Fruit fly (Drosophila melanogaster) whole organism, pupa: ENCODE measurements around the gene CG3213.

Experiments
- CG10348 ChIP-seq: fragments of 200-800 bp; sonication (Bioruptor generic); IDR thresholded peaks from 2 replicates; pipeline ENCODE4 v1.3.6; 2022; ENCODE audit warnings: missing biosample characterization, missing genetic modification characterization
- CG12605 ChIP-seq: fragments of 200-800 bp; sonication (Bioruptor generic); IDR thresholded peaks from 2 replicates; pipeline ENCODE4 v1.3.6; 2022; ENCODE audit warnings: missing biosample characterization, missing genetic modification characterization
- CG13204 ChIP-seq: fragments of 200-800 bp; sonication (Bioruptor generic); optimal IDR thresholded peaks from 2 replicates; lab custom pipeline; 2018; ENCODE audit warnings: missing biosample characterization, mild to moderate bottlenecking, missing genetic modification characterization, moderate library complexity
- CG14655 ChIP-seq: fragments of 200-800 bp; sonication (Bioruptor generic); optimal IDR thresholded peaks from 3 replicates; lab custom pipeline; 2017; ENCODE audit warnings: mild to moderate bottlenecking, missing biosample characterization, missing genetic modification reagents, missing genetic modification characterization
- CG15710 ChIP-seq: fragments of 200-800 bp; sonication (Bioruptor generic); optimal IDR thresholded peaks from 2 replicates; lab custom pipeline; 2018; ENCODE audit warnings: missing biosample characterization, mild to moderate bottlenecking, missing genetic modification characterization, moderate library complexity
- CG17806 ChIP-seq: fragments of 200-800 bp; sonication (Bioruptor generic); optimal IDR thresholded peaks from 2 replicates; lab custom pipeline; 2018; ENCODE audit warnings: missing biosample characterization, mild to moderate bottlenecking, missing genetic modification characterization, moderate library complexity
- CG32121 ChIP-seq: fragments of 200-800 bp; sonication (Bioruptor generic); IDR thresholded peaks from 2 replicates; pipeline ENCODE4 v1.3.6; 2022; ENCODE audit warnings: missing biosample characterization, missing genetic modification characterization
- CG34367 ChIP-seq: fragments of 200-800 bp; sonication (Bioruptor generic); optimal IDR thresholded peaks from 2 replicates; lab custom pipeline; 2018; ENCODE audit warnings: missing biosample characterization, mild to moderate bottlenecking, missing genetic modification characterization
- CG4496 ChIP-seq: fragments of 200-800 bp; sonication (Bioruptor generic); IDR thresholded peaks from 3 replicates; pipeline ENCODE4 v1.3.6; 2022; ENCODE audit warnings: missing biosample characterization, missing genetic modification characterization
- CG8159 ChIP-seq: fragments of 200-800 bp; sonication (Bioruptor generic); optimal IDR thresholded peaks from 3 replicates; lab custom pipeline; 2018; ENCODE audit warnings: missing biosample characterization, mild to moderate bottlenecking, missing genetic modification characterization, moderate library complexity
- CG8301 ChIP-seq: fragments of 200-800 bp; sonication (Bioruptor generic); optimal IDR thresholded peaks from 2 replicates; lab custom pipeline; 2018; ENCODE audit warnings: missing biosample characterization, mild to moderate bottlenecking, missing genetic modification characterization
- CG9948 ChIP-seq: fragments of 200-800 bp; sonication (Bioruptor generic); optimal IDR thresholded peaks from 2 replicates; lab custom pipeline; 2018; ENCODE audit warnings: missing biosample characterization, mild to moderate bottlenecking, missing genetic modification characterization, moderate library complexity
- D1 ChIP-seq: fragments of 200-800 bp; sonication (Bioruptor generic); optimal IDR thresholded peaks from 2 replicates; lab custom pipeline; 2018; ENCODE audit warnings: missing biosample characterization, mild to moderate bottlenecking, missing genetic modification characterization, moderate library complexity
- EcR ChIP-seq: fragments of 200-800 bp; sonication (Bioruptor generic); optimal IDR thresholded peaks from 3 replicates; lab custom pipeline; 2019; ENCODE audit warnings: missing biosample characterization, missing genetic modification characterization, mild to moderate bottlenecking, moderate library complexity, missing genetic modification reagents
- Ets98B ChIP-seq: fragments of 200-800 bp; sonication (Bioruptor generic); IDR thresholded peaks from 2 replicates; pipeline ENCODE4 v1.3.6; 2022; ENCODE audit warnings: missing biosample characterization, missing genetic modification characterization
- Pif1A ChIP-seq: fragments of 200-800 bp; sonication (Bioruptor generic); optimal IDR thresholded peaks from 3 replicates; lab custom pipeline; 2016; ENCODE audit warnings: missing biosample characterization, missing genetic modification characterization
- Pif1B ChIP-seq: fragments of 200-800 bp; sonication (Bioruptor generic); optimal IDR thresholded peaks from 3 replicates; lab custom pipeline; 2016; ENCODE audit warnings: missing biosample characterization, missing genetic modification characterization
- Snoo ChIP-seq: fragments of 200-800 bp; sonication (Bioruptor generic); optimal IDR thresholded peaks from 3 replicates; lab custom pipeline; 2017; ENCODE audit warnings: missing biosample characterization, mild to moderate bottlenecking, missing genetic modification characterization, inconsistent platforms
- fd96Ca ChIP-seq: fragments of 200-800 bp; sonication (Bioruptor generic); IDR thresholded peaks from 3 replicates; pipeline ENCODE4 v1.3.6; 2022; ENCODE audit warnings: missing biosample characterization, missing genetic modification characterization
- gl ChIP-seq: fragments of 200-800 bp; sonication (Bioruptor generic); optimal IDR thresholded peaks from 2 replicates; lab custom pipeline; 2018; ENCODE audit warnings: missing biosample characterization, mild to moderate bottlenecking, missing genetic modification characterization
- rn ChIP-seq: fragments of 200-800 bp; sonication (Bioruptor generic); IDR thresholded peaks from 2 replicates; pipeline ENCODE4 v1.3.6; 2022; ENCODE audit warnings: missing biosample characterization, missing genetic modification characterization

CG3213 gene

DNA sequence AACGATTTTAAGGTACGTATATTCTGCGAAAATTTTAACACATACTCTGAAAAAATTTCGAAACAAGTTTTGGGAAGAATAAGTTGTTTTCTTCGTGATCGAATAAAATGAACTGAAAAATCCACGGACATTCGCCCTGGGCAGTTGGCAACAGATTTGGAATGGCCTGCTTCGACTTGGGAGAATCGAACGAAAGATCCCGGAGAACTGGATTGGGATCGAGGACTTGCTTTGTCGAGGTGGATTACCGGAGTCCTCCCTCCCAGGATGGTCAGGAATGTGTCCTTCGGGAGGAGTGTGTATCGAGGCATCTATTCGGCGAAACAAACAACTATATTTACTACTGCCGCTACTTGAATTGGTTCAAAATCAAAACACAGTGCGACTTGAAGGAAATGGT lies at the start of gene CG3213, which contains the start of gene CG8851:
Gene CG3213 (minus strand): TSS at position 101 of the 400 bp plus-strand sequence.
Gene CG8851 (plus strand): TSS at position 127 of the 400 bp plus-strand sequence.
- no peak for TF ChIP-seq CG8301 (tag; lab: Kevin White, UChicago)
- TF ChIP-seq CG15710 (tag; lab: Kevin White, UChicago): no peak
- no peak for TF ChIP-seq Pif1B (GFP tag; lab: Kevin White, UChicago)
- no peak for TF ChIP-seq Ets98B (GFP tag; lab: Robert Waterston, UW)
- TF ChIP-seq rn (GFP tag; lab: Robert Waterston, UW): no peak
- no peak for TF ChIP-seq Snoo (tag; lab: Kevin White, UChicago)
- no peak for TF ChIP-seq Pif1A
- no peak for TF ChIP-seq CG13204 (GFP tag; lab: Kevin White, UChicago)
- TF ChIP-seq D1 (tag; lab: Kevin White, UChicago): no peak
- no peak for TF ChIP-seq CG10348 (GFP tag; lab: Robert Waterston, UW)
- TF ChIP-seq CG34367: no peak
- TF ChIP-seq CG14655 (GFP tag; lab: Kevin White, UChicago): no peak
- TF ChIP-seq gl (tag; lab: Kevin White, UChicago): no peak
- TF ChIP-seq fd96Ca (GFP tag; lab: Robert Waterston, UW): no peak
- no peak for TF ChIP-seq CG32121 (GFP tag; lab: Robert Waterston, UW)
- TF ChIP-seq CG8159 (tag; lab: Kevin White, UChicago): no peak
- TF ChIP-seq EcR (GFP tag; lab: Kevin White, UChicago): no peak

DNA sequence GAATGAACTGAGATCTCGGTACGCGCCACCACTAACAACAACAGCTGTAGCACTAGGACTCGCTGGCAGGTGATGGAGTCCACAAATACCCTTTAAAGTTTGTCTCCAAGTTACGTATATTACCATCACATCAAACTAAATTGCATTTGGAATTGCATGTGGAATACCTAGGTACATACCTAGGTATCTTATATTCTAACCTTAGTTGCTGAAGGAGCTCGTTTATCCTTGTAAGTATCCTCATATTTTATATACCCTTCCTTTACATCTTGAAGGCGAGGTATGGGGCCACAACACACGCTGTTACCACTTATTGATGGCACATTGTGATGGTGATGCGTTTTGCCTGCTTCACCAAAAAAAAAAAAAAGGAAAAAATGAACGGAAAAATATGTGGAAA lies 47.9 kb upstream of the CG3213 start:
- TF ChIP-seq CG10348 (GFP tag; lab: Robert Waterston, UW) (no peak), CG8159 (tag; lab: Kevin White, UChicago) (peak; percentile 48), fd96Ca (GFP tag; lab: Robert Waterston, UW) (no peak), gl (tag; lab: Kevin White, UChicago) (no peak), CG8301 (tag; lab: Kevin White, UChicago) (peak; percentile 19), CG4496 (GFP tag; lab: Robert Waterston, UW) (no peak), Pif1A (no peak), D1 (tag; lab: Kevin White, UChicago) (no peak), CG32121 (GFP tag; lab: Robert Waterston, UW) (no peak), Ets98B (GFP tag; lab: Robert Waterston, UW) (no peak), CG13204 (GFP tag; lab: Kevin White, UChicago) (no peak), CG9948 (peak; percentile 52), CG14655 (GFP tag; lab: Kevin White, UChicago) (peak; percentile 47), Pif1B (GFP tag; lab: Kevin White, UChicago) (peak; percentile 12), CG15710 (tag; lab: Kevin White, UChicago) (peak; percentile 11), Snoo (tag; lab: Kevin White, UChicago) (no peak), CG12605 (no peak), CG17806 (peak; percentile 19)

- TF ChIP-seq CG17806 (peak; percentile 61), CG8301 (tag; lab: Kevin White, UChicago) (peak; percentile 60), CG34367 (peak; percentile 49), Pif1A (peak; percentile 60), CG15710 (tag; lab: Kevin White, UChicago) (peak; percentile 54), rn (GFP tag; lab: Robert Waterston, UW) (0 out of 2 replicates have a peak, but pooled peaks have one; percentile 27), CG8159 (tag; lab: Kevin White, UChicago) (peak; percentile 61), EcR (GFP tag; lab: Kevin White, UChicago) (no peak), CG10348 (GFP tag; lab: Robert Waterston, UW) (no peak), Snoo (tag; lab: Kevin White, UChicago) (peak; percentile 44), CG9948 (peak; percentile 62), CG32121 (GFP tag; lab: Robert Waterston, UW) (no peak), CG12605 (0 out of 2 replicates have a peak, but pooled peaks have one; percentile 14), gl (tag; lab: Kevin White, UChicago) (no peak), Pif1B (GFP tag; lab: Kevin White, UChicago) (no peak), Ets98B (GFP tag; lab: Robert Waterston, UW) (0 out of 2 replicates have a peak, but pooled peaks have one; percentile 23), CG14655 (GFP tag; lab: Kevin White, UChicago) (peak; percentile 79), CG4496 (GFP tag; lab: Robert Waterston, UW) (no peak; the same call in 2 of the 3 replicates), D1 (tag; lab: Kevin White, UChicago) (no peak), fd96Ca (GFP tag; lab: Robert Waterston, UW) (peak; percentile 67; the same call in 2 of the 3 replicates), CG13204 (GFP tag; lab: Kevin White, UChicago) (no peak)
Measured at dm6 chr2L:3566532-3566931, 47.1 kb upstream of the CG3213 start.

DNA sequence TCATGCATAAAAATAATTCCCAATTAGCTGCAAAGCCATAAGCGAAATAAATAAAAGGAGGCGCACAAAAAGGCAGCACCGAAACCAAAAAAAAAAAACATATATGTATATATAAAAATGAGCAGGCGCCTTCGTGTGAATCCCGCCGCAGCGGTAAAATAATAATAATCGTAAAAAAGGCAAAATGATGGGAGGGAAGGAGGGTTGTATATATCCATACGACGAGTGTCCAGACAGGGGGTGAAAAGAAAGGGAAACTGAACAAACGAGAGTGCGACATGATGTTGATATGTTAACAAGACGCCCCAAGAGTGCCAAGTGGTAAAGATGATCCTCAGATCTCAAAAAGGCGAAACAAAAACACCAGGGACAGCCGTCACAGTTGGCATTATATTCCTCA lies 45.1 kb upstream of the CG3213 start:
- TF ChIP-seq CG14655 (GFP tag; lab: Kevin White, UChicago) (no peak), CG13204 (GFP tag; lab: Kevin White, UChicago) (peak; percentile 2), fd96Ca (GFP tag; lab: Robert Waterston, UW) (no peak), CG32121 (GFP tag; lab: Robert Waterston, UW) (no peak)

DNA sequence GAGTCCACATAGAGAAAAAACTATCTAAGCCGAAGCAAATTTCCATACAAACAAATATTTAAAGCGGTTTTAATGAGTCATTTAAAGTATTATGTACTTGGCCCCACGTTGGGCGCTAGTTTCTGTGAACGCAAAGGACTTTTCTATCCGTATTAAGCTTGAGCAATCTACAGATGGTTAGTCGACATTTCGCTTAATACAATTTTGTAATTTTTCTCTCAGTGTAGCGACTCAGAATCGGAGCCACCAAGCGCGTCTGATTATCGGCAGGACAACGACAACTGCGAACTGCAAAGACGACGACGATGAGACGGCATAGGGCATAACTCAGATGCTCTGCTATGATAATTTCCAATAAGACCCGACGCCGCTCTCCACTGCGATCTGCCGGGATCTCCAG lies 43.0 kb upstream of the CG3213 start:
- TF ChIP-seq Ets98B (GFP tag; lab: Robert Waterston, UW): no peak
- peak; percentile 60 for TF ChIP-seq CG14655 (GFP tag; lab: Kevin White, UChicago)
- peak; percentile 50 for TF ChIP-seq CG34367
- TF ChIP-seq rn (GFP tag; lab: Robert Waterston, UW): no peak
- peak; percentile 44; the same call in 1 of the 3 replicates for TF ChIP-seq fd96Ca (GFP tag; lab: Robert Waterston, UW)
- peak; percentile 67 for TF ChIP-seq CG15710 (tag; lab: Kevin White, UChicago)
- peak; percentile 62 for TF ChIP-seq CG9948
- peak; percentile 27 for TF ChIP-seq CG13204 (GFP tag; lab: Kevin White, UChicago)
- peak; percentile 50 for TF ChIP-seq CG8301 (tag; lab: Kevin White, UChicago)
- TF ChIP-seq gl (tag; lab: Kevin White, UChicago): no peak
- TF ChIP-seq CG10348 (GFP tag; lab: Robert Waterston, UW): no peak
- TF ChIP-seq CG17806: peak; percentile 62
- TF ChIP-seq Pif1B (GFP tag; lab: Kevin White, UChicago): peak; percentile 9
- no peak for TF ChIP-seq CG12605
- no peak for TF ChIP-seq CG32121 (GFP tag; lab: Robert Waterston, UW)
- peak; percentile 29 for TF ChIP-seq Pif1A
- TF ChIP-seq CG8159 (tag; lab: Kevin White, UChicago): peak; percentile 68
- TF ChIP-seq D1 (tag; lab: Kevin White, UChicago): no peak
